Worm (Caenorhabditis elegans): Measurements from ENCODE around the gene madd-2.

DNA sequence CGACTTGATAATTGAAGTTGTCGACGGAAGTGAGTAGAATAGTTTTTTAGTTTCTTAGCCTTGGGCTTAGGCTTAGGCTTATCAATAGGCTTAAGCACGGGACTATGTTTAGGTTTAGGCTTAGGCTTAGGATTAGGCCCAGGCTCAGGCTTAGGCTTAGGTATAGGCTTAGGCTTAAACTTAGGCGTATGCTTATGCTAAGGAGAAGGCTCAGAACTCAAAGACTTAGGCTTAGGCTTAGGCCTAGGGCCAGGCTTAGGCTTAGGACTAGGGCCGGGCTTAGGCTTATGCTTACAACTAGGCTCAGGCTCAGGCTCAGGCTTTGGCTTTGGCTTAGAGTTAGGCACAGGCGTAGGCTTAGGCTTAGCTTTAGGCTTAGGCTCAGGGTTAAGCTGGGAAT, 31.3 kb upstream of the madd-2 start:
- TF ChIP-seq zfp-3 (GFP tag; conservative IDR thresholded peaks at IDR 0.05) (no peak), mep-1 (tag; optimal IDR thresholded peaks at IDR 0.05) (no peak), lin-15B (tag; optimal IDR thresholded peaks at IDR 0.05) (no peak), mdl-1 (tag; optimal IDR thresholded peaks at IDR 0.05) (no peak), jun-1 (tag; optimal IDR thresholded peaks at IDR 0.05) (no peak), nhr-25 (tag; optimal IDR thresholded peaks at IDR 0.05; ENCODE audit: borderline replicate concordance, insufficient read depth) (no peak), pqm-1 (tag; optimal IDR thresholded peaks at IDR 0.05) (no peak)
